Worm (Caenorhabditis elegans): ENCODE results near the gene C39E9.7.

The C39E9.7 gene

DNA sequence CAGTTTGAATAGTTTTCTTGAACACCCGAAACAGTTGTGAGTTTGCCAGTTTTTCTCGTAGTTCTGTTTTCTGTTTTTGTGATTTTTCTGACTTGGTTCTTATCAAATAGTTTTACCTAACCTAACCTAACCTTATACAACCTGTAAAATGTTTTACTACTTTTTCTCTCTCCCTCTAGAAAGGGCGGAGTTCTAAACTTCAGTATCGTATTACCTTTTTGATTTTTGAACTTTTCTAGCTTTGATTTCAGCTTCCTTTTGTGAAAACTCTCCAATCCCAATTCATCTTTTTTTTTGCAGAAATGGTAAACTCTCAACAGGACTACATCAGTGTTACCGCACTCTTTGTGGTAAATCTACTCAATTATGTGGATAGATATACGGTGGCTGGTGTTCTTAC, 10.2 kb upstream of the C39E9.7 start, which contains the start of gene spin-2:
TSS of gene spin-2 (plus strand) at position 301 of the 400 bp plus-strand sequence.
- TF ChIP-seq hlh-8 (tag; optimal IDR thresholded peaks at IDR 0.05) = no peak
- TF ChIP-seq C38D4.7 (GFP tag; optimal IDR thresholded peaks at IDR 0.05) = no peak
- no peak for TF ChIP-seq unc-42 (tag; optimal IDR thresholded peaks at IDR 0.05)
- TF ChIP-seq ceh-48 (tag; optimal IDR thresholded peaks at IDR 0.05) = no peak
- no peak for TF ChIP-seq dmd-4 (tag; optimal IDR thresholded peaks at IDR 0.05; ENCODE audit: borderline replicate concordance)
- TF ChIP-seq pag-3 (tag; optimal IDR thresholded peaks at IDR 0.05; ENCODE audit: borderline replicate concordance) = no peak
- no peak for TF ChIP-seq ceh-19 (GFP tag; optimal IDR thresholded peaks at IDR 0.05)
- no peak for TF ChIP-seq che-1 (tag; optimal IDR thresholded peaks at IDR 0.05)
- no peak for TF ChIP-seq ceh-24 (tag; optimal IDR thresholded peaks at IDR 0.05)
- no peak for TF ChIP-seq pax-1 (tag; optimal IDR thresholded peaks at IDR 0.05)
- no peak for TF ChIP-seq mec-3 (tag; optimal IDR thresholded peaks at IDR 0.05; ENCODE audit: borderline replicate concordance)
- no peak for TF ChIP-seq C08G9.2 (tag; optimal IDR thresholded peaks at IDR 0.05)
- no peak for TF ChIP-seq pha-2 (tag; optimal IDR thresholded peaks at IDR 0.05)
- no peak for TF ChIP-seq pat-9 (tag; optimal IDR thresholded peaks at IDR 0.05)

DNA sequence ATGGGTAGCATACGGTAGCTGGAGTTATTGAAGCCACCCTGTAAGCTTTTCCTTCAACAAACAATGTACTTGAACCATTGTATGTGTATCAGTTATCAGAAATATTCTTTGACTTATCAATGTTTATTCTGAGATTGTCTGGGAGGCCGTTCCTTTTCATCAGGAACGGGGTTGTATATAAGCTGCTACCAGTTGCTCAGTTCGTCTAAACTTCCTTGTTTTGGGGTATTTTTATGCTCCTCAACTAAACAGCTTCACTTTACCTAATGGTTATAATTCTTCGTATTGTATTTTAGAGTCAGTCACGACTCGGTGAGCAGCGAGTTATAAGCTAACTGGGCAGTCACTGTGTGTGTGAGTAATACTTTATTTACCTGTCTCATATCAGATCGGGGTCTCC, 9.2 kb upstream of the C39E9.7 start:
- TF ChIP-seq ets-4 (tag; optimal IDR thresholded peaks at IDR 0.05) = no peak
- TF ChIP-seq pag-3 (tag; optimal IDR thresholded peaks at IDR 0.05; ENCODE audit: borderline replicate concordance) = no peak
- TF ChIP-seq ztf-16 (tag; optimal IDR thresholded peaks at IDR 0.05) = no peak
- TF ChIP-seq zip-5 (tag; optimal IDR thresholded peaks at IDR 0.05) = no peak
- no peak for TF ChIP-seq hlh-6 (tag; optimal IDR thresholded peaks at IDR 0.05)
- TF ChIP-seq mec-3 (tag; optimal IDR thresholded peaks at IDR 0.05; ENCODE audit: borderline replicate concordance) = no peak
- TF ChIP-seq hlh-13 (GFP tag; optimal IDR thresholded peaks at IDR 0.05) = no peak
- TF ChIP-seq tbx-2 (tag; optimal IDR thresholded peaks at IDR 0.05) = no peak
- TF ChIP-seq C08G9.2 (tag; optimal IDR thresholded peaks at IDR 0.05) = no peak
- TF ChIP-seq ceh-6 (GFP tag; optimal IDR thresholded peaks at IDR 0.05) = no peak
- no peak for TF ChIP-seq fkh-6 (tag; optimal IDR thresholded peaks at IDR 0.05)
- no peak for TF ChIP-seq pros-1 (tag; optimal IDR thresholded peaks at IDR 0.05)
- TF ChIP-seq lin-11 (tag; optimal IDR thresholded peaks at IDR 0.05) = no peak
- TF ChIP-seq nfya-1 (tag; optimal IDR thresholded peaks at IDR 0.05) = no peak

DNA sequence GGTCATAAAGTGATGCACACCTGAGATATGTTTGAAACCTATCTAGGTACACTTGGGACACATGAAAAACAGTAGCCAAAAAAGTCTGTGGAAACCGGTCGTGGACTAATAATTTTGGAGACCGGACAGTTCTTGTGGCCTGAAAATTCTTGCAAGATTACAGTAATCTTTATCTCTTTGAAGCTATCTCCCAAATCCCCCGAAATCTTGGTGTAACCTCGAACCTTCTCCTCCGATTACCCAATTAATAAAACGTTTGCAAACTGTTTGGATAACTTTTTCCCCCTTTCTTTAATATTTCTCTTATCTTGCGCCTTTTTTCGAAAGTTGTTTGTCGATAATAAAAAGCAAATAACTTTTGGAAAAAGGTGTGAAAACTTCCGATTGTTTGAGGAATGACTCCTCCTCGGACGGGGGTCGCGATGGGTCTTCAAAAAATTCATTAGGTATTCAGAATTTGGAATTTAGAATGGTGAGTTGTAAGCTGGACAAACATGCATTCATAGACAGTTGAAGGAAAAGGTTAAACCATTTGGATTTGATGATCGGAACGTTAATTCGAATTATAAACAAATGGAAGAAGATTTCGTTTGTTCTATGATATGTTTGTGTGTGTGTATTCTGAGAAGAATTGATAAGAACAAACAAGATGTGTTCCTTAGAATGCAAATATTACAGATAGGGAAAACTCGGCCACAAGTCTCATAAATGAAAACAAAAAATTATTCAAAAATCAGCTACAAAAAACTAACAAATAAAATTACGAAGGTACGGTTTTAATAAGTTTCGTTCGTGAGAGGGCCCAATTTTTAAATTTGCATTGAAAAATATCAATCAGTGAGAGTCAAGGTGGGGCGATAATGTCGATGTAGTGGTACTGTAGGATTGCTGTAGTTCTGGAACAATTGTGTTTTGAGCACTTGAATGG, 6.6 kb upstream of the C39E9.7 start:
- no peak for TF ChIP-seq ceh-31 (tag; optimal IDR thresholded peaks at IDR 0.05)
- TF ChIP-seq ceh-19 (GFP tag; optimal IDR thresholded peaks at IDR 0.05) = no peak
- TF ChIP-seq hlh-6 (tag; optimal IDR thresholded peaks at IDR 0.05) = no peak
- TF ChIP-seq Y22D7AL.16 (tag; optimal IDR thresholded peaks at IDR 0.05) = no peak
- TF ChIP-seq ceh-48 (tag; optimal IDR thresholded peaks at IDR 0.05) = no peak
- no peak for TF ChIP-seq ahr-1 (tag; optimal IDR thresholded peaks at IDR 0.05)
- no peak for TF ChIP-seq ztf-16 (tag; optimal IDR thresholded peaks at IDR 0.05)
- TF ChIP-seq ceh-14 (tag; optimal IDR thresholded peaks at IDR 0.05) = no peak
- no peak for TF ChIP-seq gmeb-2 (tag; optimal IDR thresholded peaks at IDR 0.05)
- no peak for TF ChIP-seq mec-3 (tag; optimal IDR thresholded peaks at IDR 0.05; ENCODE audit: borderline replicate concordance)
- no peak for TF ChIP-seq unc-3 (GFP tag; conservative IDR thresholded peaks at IDR 0.05)
- TF ChIP-seq unc-3 (tag; optimal IDR thresholded peaks at IDR 0.05) = no peak
- no peak for TF ChIP-seq ceh-34 (tag; optimal IDR thresholded peaks at IDR 0.05)
- no peak for TF ChIP-seq che-1 (tag; optimal IDR thresholded peaks at IDR 0.05)
- TF ChIP-seq ref-2 (tag; optimal IDR thresholded peaks at IDR 0.05) = no peak
- TF ChIP-seq rnt-1 (tag; optimal IDR thresholded peaks at IDR 0.05) = no peak
- TF ChIP-seq ceh-6 (GFP tag; optimal IDR thresholded peaks at IDR 0.05) = no peak
- TF ChIP-seq ceh-30 (tag; optimal IDR thresholded peaks at IDR 0.05) = no peak
- no peak for TF ChIP-seq C38D4.7 (GFP tag; optimal IDR thresholded peaks at IDR 0.05)
- no peak for TF ChIP-seq ceh-45 (GFP tag; IDR thresholded peaks at IDR 0.05)
- no peak for TF ChIP-seq hlh-30 (tag; optimal IDR thresholded peaks at IDR 0.05; ENCODE audit: insufficient read depth)

Data from whole organism, late embryonic.